Worm (Caenorhabditis elegans) whole organism, L4 larva: Measurements from ENCODE around the gene K12D9.1.

Experiments
- ceh-82 ChIP-seq: sonication (generic microtip); optimal IDR thresholded peaks from 2 replicates; lab custom pipeline; 2017; ENCODE audit warnings: missing biosample characterization, missing genetic modification characterization
- daf-8 ChIP-seq: fragments of 200-800 bp; sonication (Bioruptor generic); IDR thresholded peaks from 2 replicates; pipeline ENCODE4 v1.3.6; 2022; ENCODE audit warnings: missing genetic modification characterization, missing compliant biosample characterization
- dmd-9 ChIP-seq: fragments of 200-800 bp; sonication (Bioruptor generic); IDR thresholded peaks from 2 replicates; pipeline ENCODE4 v1.3.6; 2022; ENCODE audit warnings: missing genetic modification reagents, missing genetic modification characterization, missing compliant biosample characterization
- lin-39 ChIP-seq: fragments of 150-350 bp; optimal IDR thresholded peaks from 2 replicates; lab custom pipeline; 2014; ENCODE audit warnings: missing biosample characterization, missing genetic modification reagents, missing genetic modification characterization
- mdl-1 ChIP-seq, 2 experiments: fragments of 150-350 bp in 1 of 2; sonication (generic microtip) in 1 of 2; optimal IDR thresholded peaks; 2 replicates each; lab custom pipeline; 2014 to 2017; ENCODE audit warnings: missing biosample characterization in 2 of 2, missing genetic modification characterization in 2 of 2
- mep-1 ChIP-seq: fragments of 150-350 bp; sonication (generic microtip); optimal IDR thresholded peaks from 3 replicates; lab custom pipeline; 2014; ENCODE audit warnings: missing biosample characterization, missing genetic modification characterization
- nhr-237 ChIP-seq: sonication (generic microtip); optimal IDR thresholded peaks from 2 replicates; lab custom pipeline; 2017; ENCODE audit warnings: missing biosample characterization, missing genetic modification characterization
- nhr-25 ChIP-seq: sonication (generic microtip); optimal IDR thresholded peaks from 2 replicates; lab custom pipeline; 2017; ENCODE audit warnings: missing genetic modification characterization, mild to moderate bottlenecking, missing compliant biosample characterization, antibody characterized with exemption, moderate library complexity, borderline replicate concordance; ENCODE audit not compliant: insufficient read depth
- snpc-4 ChIP-seq: fragments of 150-350 bp; optimal IDR thresholded peaks from 2 replicates; lab custom pipeline; 2014; ENCODE audit warnings: missing biosample characterization, missing genetic modification characterization
- unc-130 ChIP-seq: sonication (generic microtip); optimal IDR thresholded peaks from 2 replicates; lab custom pipeline; 2016; ENCODE audit warnings: missing genetic modification reagents, missing genetic modification characterization, missing compliant biosample characterization
- ztf-11 ChIP-seq: fragments of 150-350 bp; optimal IDR thresholded peaks from 2 replicates; lab custom pipeline; 2014; ENCODE audit warnings: missing biosample characterization, missing genetic modification characterization

DNA sequence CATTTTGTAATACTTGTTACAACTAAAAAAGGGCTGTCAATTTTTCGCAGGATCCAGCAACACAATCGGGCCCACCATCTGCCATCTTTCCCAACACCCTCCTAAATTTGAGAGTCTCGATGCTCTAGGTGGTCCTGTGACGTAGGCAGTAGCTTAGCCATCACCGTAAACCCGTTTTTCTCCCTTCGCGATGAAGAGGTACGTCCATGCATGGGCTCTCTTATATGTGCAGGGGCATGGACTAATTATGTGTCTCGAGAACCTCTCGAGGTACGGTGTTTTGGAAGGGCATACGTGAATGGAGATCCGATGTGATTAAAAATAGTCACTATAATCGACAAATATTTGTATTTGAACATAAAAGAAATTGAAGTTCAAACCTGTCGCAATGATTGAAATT, 26.6 kb downstream of the K12D9.1 start:
- TF ChIP-seq mdl-1 (tag; optimal IDR thresholded peaks at IDR 0.05; lab: Kevin White, UChicago): no peak
- no peak for TF ChIP-seq unc-130
- no peak for TF ChIP-seq nhr-25 (tag; lab: Kevin White, UChicago)
- no peak for TF ChIP-seq dmd-9
- no peak for TF ChIP-seq lin-39 (tag; lab: Kevin White, UChicago)
- no peak for TF ChIP-seq snpc-4 (tag; lab: Kevin White, UChicago)
- no peak for TF ChIP-seq ztf-11 (tag; lab: Kevin White, UChicago)
- no peak for TF ChIP-seq ceh-82 (tag; lab: Kevin White, UChicago)
- no peak for TF ChIP-seq mep-1 (tag; lab: Kevin White, UChicago)
- TF ChIP-seq nhr-237 (tag; lab: Kevin White, UChicago): no peak
- no peak for TF ChIP-seq daf-8 (GFP tag; lab: Robert Waterston, UW)
